Worm (Caenorhabditis elegans): ENCODE data around the gene srx-93.

Gene srx-93

DNA sequence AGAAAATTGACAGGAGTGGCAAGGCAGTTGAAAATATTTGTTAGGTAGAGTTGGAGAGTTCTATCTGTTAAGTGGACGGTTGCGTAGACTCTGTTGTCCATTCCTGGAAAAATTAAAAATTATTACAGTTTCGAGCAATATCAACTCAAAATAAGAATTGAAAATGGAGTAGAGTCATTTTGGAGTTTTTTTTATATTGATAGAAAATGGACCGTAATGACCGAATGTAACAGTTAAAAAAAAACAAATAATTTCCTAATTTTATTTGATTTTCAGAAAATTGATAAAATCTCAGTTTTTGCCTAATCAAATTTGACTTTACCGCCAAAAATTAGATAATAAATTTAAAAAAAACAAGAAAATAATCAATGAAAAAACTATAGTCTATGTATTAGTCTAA lies 6.4 kb upstream of the srx-93 start, which contains the start of gene F59B1.4:
TSS of gene F59B1.4 (minus strand) at position 101 of the 400 bp plus-strand sequence.
- TF ChIP-seq nhr-23 (tag; optimal IDR thresholded peaks at IDR 0.05) (no peak), ZK546.5 (tag; optimal IDR thresholded peaks at IDR 0.05) (no peak), nhr-6 (tag; optimal IDR thresholded peaks at IDR 0.05) (no peak)

DNA sequence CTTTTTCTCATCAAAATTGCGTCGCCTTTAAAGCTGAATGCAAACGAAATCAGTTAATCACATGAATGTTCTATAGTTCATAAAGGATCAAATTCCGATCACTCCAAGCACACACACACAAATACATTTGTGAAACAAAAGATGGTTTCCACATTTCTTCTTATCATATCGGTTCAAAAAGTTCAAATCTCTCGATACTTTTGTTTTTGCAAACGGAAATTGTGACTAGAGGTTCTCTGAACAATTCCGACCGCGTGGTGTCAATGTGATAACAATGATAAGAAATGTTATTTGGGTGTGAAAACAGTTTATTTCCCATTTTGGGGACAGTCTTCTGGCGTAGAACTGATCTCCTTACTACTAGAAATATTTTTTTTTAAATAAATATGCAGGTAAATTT lies 3.7 kb downstream of the srx-93 start:
- TF ChIP-seq mbf-1 (tag; optimal IDR thresholded peaks at IDR 0.05): no peak
- peak; percentile 35 for TF ChIP-seq nhr-21 (tag; optimal IDR thresholded peaks at IDR 0.05)
- peak; percentile 59 for TF ChIP-seq sma-9 (GFP tag; optimal IDR thresholded peaks at IDR 0.05)
- TF ChIP-seq sma-9 (tag; optimal IDR thresholded peaks at IDR 0.05): no peak
- no peak for TF ChIP-seq ZK546.5 (tag; optimal IDR thresholded peaks at IDR 0.05)
- TF ChIP-seq fos-1 (tag; optimal IDR thresholded peaks at IDR 0.05): no peak

DNA sequence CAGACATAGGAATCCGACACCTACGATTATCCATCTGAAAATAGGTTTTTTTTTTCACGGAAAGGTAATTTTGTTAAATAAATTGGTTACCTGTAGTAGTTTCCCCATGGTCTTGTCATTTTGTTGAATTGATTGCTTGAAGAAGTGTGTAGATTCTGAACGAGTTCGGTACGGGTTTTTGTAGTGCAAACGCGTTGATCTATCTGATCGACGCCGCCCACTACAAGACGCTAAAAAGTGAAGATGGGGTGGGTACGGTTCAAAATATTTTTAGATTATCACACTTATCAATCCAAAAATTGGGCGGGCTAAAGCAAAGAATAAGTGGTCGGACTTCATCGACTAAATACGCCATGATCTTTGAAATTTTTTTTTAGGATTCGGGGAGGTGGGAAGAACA lies 6.1 kb downstream of the srx-93 start, which contains the start of gene T22F3.11:
TSS of gene T22F3.11 (minus strand) at position 157 of the 400 bp plus-strand sequence.
- TF ChIP-seq lin-39 (tag; optimal IDR thresholded peaks at IDR 0.05): no peak
- no peak for TF ChIP-seq ZK546.5 (tag; optimal IDR thresholded peaks at IDR 0.05)

DNA sequence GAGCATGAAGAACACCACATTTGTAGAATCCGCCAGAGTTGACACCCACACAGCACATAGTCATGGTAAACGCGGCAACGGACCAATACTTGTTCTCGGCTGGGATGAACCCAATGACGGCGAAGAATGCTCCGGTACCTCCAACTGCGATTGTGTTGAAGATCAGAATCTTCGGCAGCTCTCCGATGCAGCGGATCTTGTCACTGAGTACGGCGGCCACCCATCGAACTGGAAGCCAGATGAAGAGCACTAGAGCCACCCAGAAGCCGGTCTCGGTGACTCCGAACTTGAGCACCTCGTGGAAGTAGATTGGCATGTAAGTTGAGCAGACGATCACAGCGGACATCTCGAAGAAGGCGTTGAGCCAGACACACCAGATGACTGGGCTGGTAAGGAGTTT lies 7.5 kb downstream of the srx-93 start:
- no peak for TF ChIP-seq ama-1 (optimal IDR thresholded peaks at IDR 0.05)
- TF ChIP-seq gmeb-1 (tag; optimal IDR thresholded peaks at IDR 0.05): no peak
- no peak for TF ChIP-seq nhr-25 (tag; optimal IDR thresholded peaks at IDR 0.05)
- no peak for TF ChIP-seq snpc-4 (tag; optimal IDR thresholded peaks at IDR 0.05)
- no peak for TF ChIP-seq nhr-129 (tag; optimal IDR thresholded peaks at IDR 0.05)
- TF ChIP-seq skn-1 (tag; optimal IDR thresholded peaks at IDR 0.05): no peak
- no peak for TF ChIP-seq egl-27 (tag; optimal IDR thresholded peaks at IDR 0.05)
- TF ChIP-seq unc-39 (tag; optimal IDR thresholded peaks at IDR 0.05): no peak
- no peak for TF ChIP-seq fos-1 (tag; optimal IDR thresholded peaks at IDR 0.05)
- no peak for TF ChIP-seq ZK546.5 (tag; optimal IDR thresholded peaks at IDR 0.05)
- TF ChIP-seq sma-9 (GFP tag; optimal IDR thresholded peaks at IDR 0.05): no peak
- TF ChIP-seq sma-9 (tag; optimal IDR thresholded peaks at IDR 0.05): no peak
- TF ChIP-seq C34F6.9 (tag; optimal IDR thresholded peaks at IDR 0.05): no peak
- no peak for TF ChIP-seq sem-4 (tag; optimal IDR thresholded peaks at IDR 0.05)
- TF ChIP-seq nhr-6 (tag; optimal IDR thresholded peaks at IDR 0.05): no peak
- no peak for TF ChIP-seq lsy-2 (tag; optimal IDR thresholded peaks at IDR 0.05)
- TF ChIP-seq peb-1 (tag; optimal IDR thresholded peaks at IDR 0.05): no peak
- no peak for TF ChIP-seq mdl-1 (tag; optimal IDR thresholded peaks at IDR 0.05)
- no peak for TF ChIP-seq lin-13 (GFP tag; optimal IDR thresholded peaks at IDR 0.05)
- TF ChIP-seq sma-3 (GFP tag; optimal IDR thresholded peaks at IDR 0.05): no peak
- no peak for TF ChIP-seq aly-2 (tag; optimal IDR thresholded peaks at IDR 0.05)

DNA sequence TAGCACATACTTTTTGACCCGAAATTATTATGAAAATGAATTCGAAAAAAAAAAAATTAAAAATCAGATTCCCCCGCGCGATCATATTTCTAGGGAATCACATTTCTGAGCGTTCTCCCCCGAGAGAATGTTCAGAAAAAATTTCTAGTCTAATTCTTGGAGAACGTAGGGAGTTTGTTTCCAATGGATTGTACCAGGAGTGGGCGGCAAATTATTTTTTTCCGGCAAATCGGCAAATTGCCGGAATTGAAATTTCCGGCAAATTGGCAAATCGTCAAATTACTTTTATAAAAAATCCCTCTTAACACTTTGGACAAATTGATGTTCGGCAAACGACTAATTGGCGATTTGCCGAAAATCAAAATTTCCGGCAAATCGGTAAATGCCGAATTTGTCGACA lies 8.9 kb downstream of the srx-93 start, which contains the start of gene T22F3.10:
TSS of gene T22F3.10 (minus strand) at position 101 of the 400 bp plus-strand sequence.
- TF ChIP-seq egl-27 (tag; optimal IDR thresholded peaks at IDR 0.05) (no peak), peb-1 (tag; optimal IDR thresholded peaks at IDR 0.05) (no peak), unc-39 (tag; optimal IDR thresholded peaks at IDR 0.05) (no peak), nhr-237 (tag; optimal IDR thresholded peaks at IDR 0.05) (no peak), sma-3 (GFP tag; optimal IDR thresholded peaks at IDR 0.05) (no peak), gmeb-1 (tag; optimal IDR thresholded peaks at IDR 0.05) (no peak), unc-62 (GFP tag; optimal IDR thresholded peaks at IDR 0.05) (no peak), ceh-82 (tag; optimal IDR thresholded peaks at IDR 0.05) (no peak), R02D3.7 (tag; optimal IDR thresholded peaks at IDR 0.05) (no peak)

DNA sequence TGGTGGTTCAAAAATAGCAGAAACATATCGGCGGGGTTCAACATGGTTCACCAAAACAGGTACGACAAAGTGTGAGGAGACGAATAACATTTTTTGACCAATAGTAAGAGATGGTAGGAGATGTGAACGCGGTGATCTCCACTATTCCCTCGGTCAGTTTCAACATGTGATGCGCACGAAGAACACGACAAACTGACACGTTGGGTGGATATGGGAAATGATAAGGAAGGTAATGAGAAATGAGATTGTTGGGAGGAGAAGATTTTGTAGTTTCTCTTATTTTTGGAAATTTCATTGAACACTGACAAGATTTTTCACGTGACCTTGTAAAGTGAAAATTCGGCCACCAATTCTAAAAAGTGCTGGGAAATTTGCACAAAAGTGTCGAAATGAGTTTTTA lies 9.8 kb downstream of the srx-93 start:
- no peak for TF ChIP-seq gmeb-1 (tag; optimal IDR thresholded peaks at IDR 0.05)
- TF ChIP-seq nhr-129 (tag; optimal IDR thresholded peaks at IDR 0.05): peak; percentile 36
- TF ChIP-seq blmp-1 (tag; optimal IDR thresholded peaks at IDR 0.05; ENCODE audit: insufficient read depth): peak; percentile 62
- TF ChIP-seq nhr-21 (tag; optimal IDR thresholded peaks at IDR 0.05): peak; percentile 91
- no peak for TF ChIP-seq F13H6.1 (tag; optimal IDR thresholded peaks at IDR 0.05)
- no peak for TF ChIP-seq R02D3.7 (tag; optimal IDR thresholded peaks at IDR 0.05)
- peak; percentile 83 for TF ChIP-seq sma-9 (GFP tag; optimal IDR thresholded peaks at IDR 0.05)
- TF ChIP-seq sma-9 (tag; optimal IDR thresholded peaks at IDR 0.05): no peak
- no peak for TF ChIP-seq dmd-4 (tag; optimal IDR thresholded peaks at IDR 0.05)

All from whole organism, L2 larva.